Worm (Caenorhabditis elegans) whole organism, L2 larva: ENCODE data around the gene F11C1.1.

Source experiments
- C34F6.9 ChIP-seq: fragments of 150-350 bp; optimal IDR thresholded peaks from 2 replicates; lab custom pipeline; 2014; ENCODE audit warnings: missing biosample characterization, missing genetic modification characterization
- F13H6.1 ChIP-seq: sonication (generic microtip); optimal IDR thresholded peaks from 2 replicates; lab custom pipeline; 2016; ENCODE audit warnings: missing genetic modification characterization, missing compliant biosample characterization
- R02D3.7 ChIP-seq: fragments of 150-350 bp; optimal IDR thresholded peaks from 2 replicates; lab custom pipeline; 2014; ENCODE audit warnings: missing biosample characterization, missing genetic modification characterization
- Y55F3AM.14 ChIP-seq: fragments of 200-800 bp; sonication (Bioruptor generic); optimal IDR thresholded peaks from 2 replicates; lab custom pipeline; 2018; ENCODE audit warnings: mild to moderate bottlenecking, missing genetic modification characterization, missing compliant biosample characterization
- ZK546.5 ChIP-seq: sonication (generic microtip); optimal IDR thresholded peaks from 2 replicates; lab custom pipeline; 2017; ENCODE audit warnings: missing biosample characterization, missing genetic modification characterization
- alr-1 ChIP-seq: fragments of 150-350 bp; optimal IDR thresholded peaks from 2 replicates; lab custom pipeline; 2014; ENCODE audit warnings: missing biosample characterization, missing genetic modification characterization
- aly-2 ChIP-seq: fragments of 150-350 bp; optimal IDR thresholded peaks from 2 replicates; lab custom pipeline; 2014; ENCODE audit warnings: missing biosample characterization, missing genetic modification characterization
- ama-1 ChIP-seq: fragments of 150-350 bp; optimal IDR thresholded peaks from 2 replicates; lab custom pipeline; 2018; ENCODE audit warnings: inconsistent platforms
- blmp-1 ChIP-seq: sonication (generic microtip); optimal IDR thresholded peaks from 2 replicates; lab custom pipeline; 2017; ENCODE audit warnings: missing genetic modification characterization, mild to moderate bottlenecking, missing compliant biosample characterization, antibody characterized with exemption, moderate library complexity; ENCODE audit not compliant: insufficient read depth
- ceh-16 ChIP-seq: fragments of 150-350 bp; optimal IDR thresholded peaks from 2 replicates; lab custom pipeline; 2014; ENCODE audit warnings: missing biosample characterization, missing genetic modification characterization
- ceh-82 ChIP-seq: fragments of 150-350 bp; optimal IDR thresholded peaks from 2 replicates; lab custom pipeline; 2014; ENCODE audit warnings: missing biosample characterization, missing genetic modification characterization
- crh-2 ChIP-seq: sonication (generic microtip); optimal IDR thresholded peaks from 2 replicates; lab custom pipeline; 2017; ENCODE audit warnings: missing biosample characterization, missing genetic modification characterization
- dmd-4 ChIP-seq: sonication (generic microtip); optimal IDR thresholded peaks from 2 replicates; lab custom pipeline; 2017; ENCODE audit warnings: missing biosample characterization, missing genetic modification characterization
- egl-27 ChIP-seq: sonication (generic microtip); optimal IDR thresholded peaks from 3 replicates; lab custom pipeline; 2017; ENCODE audit warnings: missing biosample characterization, missing genetic modification reagents, missing genetic modification characterization
- elt-1 ChIP-seq: fragments of 150-350 bp; optimal IDR thresholded peaks from 2 replicates; lab custom pipeline; 2014; ENCODE audit warnings: missing biosample characterization, missing genetic modification characterization
- elt-3 ChIP-seq: sonication (generic microtip); optimal IDR thresholded peaks from 2 replicates; lab custom pipeline; 2017; ENCODE audit warnings: missing biosample characterization, missing genetic modification characterization
- fos-1 ChIP-seq: fragments of 150-350 bp; optimal IDR thresholded peaks from 2 replicates; lab custom pipeline; 2014; ENCODE audit warnings: missing biosample characterization, missing genetic modification characterization
- gmeb-1 ChIP-seq: fragments of 150-350 bp; optimal IDR thresholded peaks from 2 replicates; lab custom pipeline; 2014; ENCODE audit warnings: missing biosample characterization, missing genetic modification characterization
- lin-11 ChIP-seq: fragments of 150-350 bp; sonication (generic microtip); optimal IDR thresholded peaks from 2 replicates; lab custom pipeline; 2014; ENCODE audit warnings: missing biosample characterization, missing genetic modification characterization, inconsistent platforms, mixed read lengths
- lin-13 ChIP-seq: fragments of 150-350 bp; optimal IDR thresholded peaks from 2 replicates; lab custom pipeline; 2014; ENCODE audit warnings: missing biosample characterization, missing genetic modification reagents, missing genetic modification characterization
- lin-39 ChIP-seq: fragments of 150-350 bp; optimal IDR thresholded peaks from 2 replicates; lab custom pipeline; 2014; ENCODE audit warnings: missing biosample characterization, missing genetic modification reagents, missing genetic modification characterization
- lsy-2 ChIP-seq, 2 experiments: fragments of 150-350 bp in 1 of 2; sonication (generic microtip) in 1 of 2; optimal IDR thresholded peaks; 2 replicates each; lab custom pipeline; 2014 to 2017; ENCODE audit warnings: missing biosample characterization in 2 of 2, missing genetic modification characterization in 2 of 2
- mab-5 ChIP-seq: fragments of 150-350 bp; optimal IDR thresholded peaks from 2 replicates; lab custom pipeline; 2014; ENCODE audit warnings: missing biosample characterization, missing genetic modification characterization
- mbf-1 ChIP-seq: sonication (generic microtip); optimal IDR thresholded peaks from 2 replicates; lab custom pipeline; 2017; ENCODE audit warnings: missing biosample characterization, missing genetic modification characterization
- mdl-1 ChIP-seq, 2 experiments: fragments of 150-350 bp in 1 of 2; sonication (generic microtip) in 1 of 2; optimal IDR thresholded peaks; 2 replicates each; lab custom pipeline; 2017; ENCODE audit warnings: missing biosample characterization in 2 of 2, missing genetic modification characterization in 2 of 2
- nhr-10 ChIP-seq: sonication (generic microtip); optimal IDR thresholded peaks from 2 replicates; lab custom pipeline; 2017; ENCODE audit warnings: missing biosample characterization, missing genetic modification characterization
- nhr-11 ChIP-seq: fragments of 150-350 bp; optimal IDR thresholded peaks from 2 replicates; lab custom pipeline; 2014; ENCODE audit warnings: missing biosample characterization, missing genetic modification characterization
- nhr-12 ChIP-seq: fragments of 150-350 bp; optimal IDR thresholded peaks from 2 replicates; lab custom pipeline; 2014; ENCODE audit warnings: missing biosample characterization, missing genetic modification characterization
- nhr-129 ChIP-seq: fragments of 150-350 bp; optimal IDR thresholded peaks from 2 replicates; lab custom pipeline; 2014; ENCODE audit warnings: missing biosample characterization, missing genetic modification characterization
- nhr-21 ChIP-seq: fragments of 150-350 bp; optimal IDR thresholded peaks from 2 replicates; lab custom pipeline; 2014; ENCODE audit warnings: missing biosample characterization, missing genetic modification characterization
- nhr-23 ChIP-seq: fragments of 150-350 bp; optimal IDR thresholded peaks from 2 replicates; lab custom pipeline; 2014; ENCODE audit warnings: missing biosample characterization, missing genetic modification reagents, missing genetic modification characterization
- nhr-237 ChIP-seq: fragments of 150-350 bp; optimal IDR thresholded peaks from 2 replicates; lab custom pipeline; 2014; ENCODE audit warnings: missing biosample characterization, missing genetic modification characterization
- nhr-25 ChIP-seq: fragments of 150-350 bp; sonication (generic microtip); optimal IDR thresholded peaks from 3 replicates; lab custom pipeline; 2014; ENCODE audit warnings: missing biosample characterization, missing genetic modification characterization
- nhr-6 ChIP-seq: fragments of 150-350 bp; optimal IDR thresholded peaks from 2 replicates; lab custom pipeline; 2014; ENCODE audit warnings: missing biosample characterization, missing genetic modification characterization
- nhr-77 ChIP-seq: fragments of 150-350 bp; optimal IDR thresholded peaks from 2 replicates; lab custom pipeline; 2014; ENCODE audit warnings: missing biosample characterization, missing genetic modification characterization
- peb-1 ChIP-seq: fragments of 150-350 bp; optimal IDR thresholded peaks from 2 replicates; lab custom pipeline; 2014; ENCODE audit warnings: missing biosample characterization, missing genetic modification characterization
- sem-4 ChIP-seq: fragments of 150-350 bp; optimal IDR thresholded peaks from 2 replicates; lab custom pipeline; 2014; ENCODE audit warnings: missing biosample characterization, missing genetic modification reagents, missing genetic modification characterization
- skn-1 ChIP-seq: sonication (generic microtip); optimal IDR thresholded peaks from 2 replicates; lab custom pipeline; 2017; ENCODE audit warnings: missing biosample characterization, missing genetic modification characterization
- sma-3 ChIP-seq: sonication (generic microtip); optimal IDR thresholded peaks from 2 replicates; lab custom pipeline; 2016; ENCODE audit warnings: missing genetic modification reagents, missing genetic modification characterization, missing compliant biosample characterization
- sma-9 ChIP-seq, 2 experiments: fragments of 150-350 bp in 1 of 2; sonication (generic microtip) in 1 of 2; optimal IDR thresholded peaks; 2 replicates each; lab custom pipeline; 2014 to 2016; ENCODE audit warnings: missing genetic modification characterization in 2 of 2, mild to moderate bottlenecking in 1 of 2, missing biosample characterization in 1 of 2, missing compliant biosample characterization in 1 of 2, missing genetic modification reagents in 1 of 2, moderate library complexity in 1 of 2
- snpc-4 ChIP-seq: fragments of 150-350 bp; optimal IDR thresholded peaks from 2 replicates; lab custom pipeline; 2014; ENCODE audit warnings: missing biosample characterization, missing genetic modification characterization
- unc-39 ChIP-seq: fragments of 150-350 bp; optimal IDR thresholded peaks from 2 replicates; lab custom pipeline; 2014; ENCODE audit warnings: missing biosample characterization, missing genetic modification characterization
- unc-55 ChIP-seq: fragments of 150-350 bp; sonication (generic microtip); optimal IDR thresholded peaks from 3 replicates; lab custom pipeline; 2014; ENCODE audit warnings: missing biosample characterization, missing genetic modification reagents, missing genetic modification characterization
- unc-62 ChIP-seq: fragments of 150-350 bp; optimal IDR thresholded peaks from 2 replicates; lab custom pipeline; 2014; ENCODE audit warnings: missing biosample characterization, missing genetic modification reagents, missing genetic modification characterization
- zag-1 ChIP-seq: fragments of 150-350 bp; optimal IDR thresholded peaks from 2 replicates; lab custom pipeline; 2014; ENCODE audit warnings: missing biosample characterization, missing genetic modification characterization
- ztf-1 ChIP-seq: fragments of 200-800 bp; sonication (Bioruptor generic); conservative IDR thresholded peaks from 2 replicates; pipeline ENCODE4 v1.3.6; 2022; ENCODE audit warnings: missing genetic modification characterization, missing compliant biosample characterization
- ztf-11 ChIP-seq: sonication (generic microtip); optimal IDR thresholded peaks from 2 replicates; lab custom pipeline; 2017; ENCODE audit warnings: missing biosample characterization, missing genetic modification characterization
- ztf-4 ChIP-seq: fragments of 150-350 bp; optimal IDR thresholded peaks from 2 replicates; lab custom pipeline; 2014; ENCODE audit warnings: missing biosample characterization, missing genetic modification characterization

F11C1.1 gene

DNA sequence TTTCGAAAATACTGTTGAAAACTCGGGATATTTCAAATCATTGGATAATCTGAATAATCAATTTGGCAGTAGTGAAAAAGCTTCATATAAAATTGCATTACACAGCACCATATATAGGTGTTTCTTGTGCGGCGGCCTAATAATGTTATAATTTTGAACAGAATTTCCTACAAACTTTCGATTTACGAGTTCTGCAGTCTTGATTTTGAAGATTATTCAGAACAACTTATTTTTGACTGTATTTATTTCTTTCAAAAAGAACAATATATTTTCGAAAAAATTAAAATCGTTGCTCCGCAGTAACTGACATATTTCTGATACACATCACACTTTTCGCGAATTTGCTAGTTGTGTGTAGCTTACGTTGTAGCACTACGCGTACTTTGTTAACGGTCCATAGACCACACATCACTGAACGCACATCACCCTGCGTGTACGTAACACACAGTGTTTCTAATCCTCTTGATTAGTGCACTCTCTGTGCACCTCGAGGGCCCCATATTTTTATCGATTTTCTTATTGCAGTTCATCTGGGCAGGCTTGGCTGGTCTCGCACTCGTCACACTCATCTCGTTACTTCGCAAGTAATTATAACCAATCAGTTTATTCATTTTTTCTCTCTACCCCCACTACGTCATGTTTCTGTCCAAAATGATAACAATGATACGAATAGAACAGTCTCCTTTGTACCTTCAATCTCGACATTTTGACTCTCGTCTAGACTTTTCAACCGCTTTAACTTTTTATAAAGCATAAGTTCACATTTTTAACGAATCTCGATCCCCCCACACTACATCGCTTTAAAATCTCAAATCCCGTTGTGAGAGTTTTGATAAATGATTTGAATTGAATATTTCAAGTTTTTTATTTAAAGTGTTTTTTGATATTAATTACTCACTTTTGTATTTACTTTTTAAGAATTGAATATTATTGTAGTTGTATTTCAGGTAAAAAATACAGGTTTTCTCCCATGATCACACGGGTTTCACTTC lies at the start of gene F11C1.1, which contains the start of gene vwa-8:
TSS of gene F11C1.1 (minus strand) at position 51 of the 992 bp plus-strand sequence.
TSS of gene vwa-8 (plus strand) at position 942 of the 992 bp plus-strand sequence.
- TF ChIP-seq sma-3 (GFP tag; lab: Kevin White, UChicago), result peak; percentile 30
- TF ChIP-seq mab-5 (tag; lab: Kevin White, UChicago), result no peak
- no peak for TF ChIP-seq egl-27
- no peak for TF ChIP-seq unc-55 (GFP tag; lab: Kevin White, UChicago)
- TF ChIP-seq nhr-12 (tag; lab: Kevin White, UChicago), result no peak
- TF ChIP-seq elt-3 (tag; lab: Kevin White, UChicago), result no peak
- no peak for TF ChIP-seq zag-1 (tag; lab: Kevin White, UChicago)
- TF ChIP-seq nhr-21 (tag; lab: Kevin White, UChicago), result peak; percentile 51
- TF ChIP-seq mdl-1 (tag; optimal IDR thresholded peaks at IDR 0.05; lab: Kevin White, UChicago), result no peak
- no peak for TF ChIP-seq ztf-11 (tag; lab: Kevin White, UChicago)
- TF ChIP-seq lin-39, result no peak
- no peak for TF ChIP-seq ztf-1
- TF ChIP-seq nhr-23, result no peak
- TF ChIP-seq nhr-129 (tag; lab: Kevin White, UChicago), result peak; percentile 80
- TF ChIP-seq unc-39 (tag; lab: Kevin White, UChicago), result no peak
- no peak for TF ChIP-seq nhr-6 (tag; lab: Kevin White, UChicago)
- TF ChIP-seq snpc-4 (tag; lab: Kevin White, UChicago), result no peak
- no peak for TF ChIP-seq sem-4
- TF ChIP-seq dmd-4, result no peak
- no peak for TF ChIP-seq nhr-237
- TF ChIP-seq nhr-11 (tag; lab: Kevin White, UChicago), result no peak
- no peak for TF ChIP-seq alr-1 (tag; lab: Kevin White, UChicago)
- TF ChIP-seq skn-1 (tag; lab: Kevin White, UChicago), result no peak
- no peak for TF ChIP-seq lin-11 (tag; lab: Kevin White, UChicago)
- TF ChIP-seq nhr-77, result no peak
- TF ChIP-seq nhr-25, result peak; percentile 69
- peak; percentile 43 for TF ChIP-seq lin-13 (GFP tag; lab: Kevin White, UChicago)
- no peak for TF ChIP-seq gmeb-1 (tag; lab: Kevin White, UChicago)
- TF ChIP-seq ztf-4 (tag; lab: Kevin White, UChicago), result no peak
- peak; percentile 80 for TF ChIP-seq sma-9 (GFP tag; optimal IDR thresholded peaks at IDR 0.05; lab: Kevin White, UChicago)
- TF ChIP-seq sma-9 (tag; optimal IDR thresholded peaks at IDR 0.05; lab: Kevin White, UChicago), result no peak
- no peak for TF ChIP-seq ceh-16 (tag; lab: Kevin White, UChicago)
- TF ChIP-seq nhr-10 (tag; lab: Kevin White, UChicago), result peak; percentile 63
- TF ChIP-seq ama-1 (lab: Kevin White, UChicago), result no peak
- peak; percentile 58 for TF ChIP-seq F13H6.1 (tag; lab: Kevin White, UChicago)
- TF ChIP-seq ceh-82 (tag; lab: Kevin White, UChicago), result no peak
- TF ChIP-seq C34F6.9 (tag; lab: Kevin White, UChicago), result peak; percentile 32
- TF ChIP-seq R02D3.7, result no peak
- no peak for TF ChIP-seq fos-1 (tag; lab: Kevin White, UChicago)
- TF ChIP-seq aly-2, result no peak
- TF ChIP-seq lsy-2 (tag; optimal IDR thresholded peaks at IDR 0.05; lab: Kevin White, UChicago), result peak in 1 of 2 experiments; percentile 43
- no peak for TF ChIP-seq ZK546.5 (tag; lab: Kevin White, UChicago)
- peak; percentile 50 for TF ChIP-seq crh-2 (tag; lab: Kevin White, UChicago)
- TF ChIP-seq Y55F3AM.14 (GFP tag; lab: Kevin White, UChicago), result no peak
- no peak for TF ChIP-seq blmp-1 (tag; lab: Kevin White, UChicago)
- TF ChIP-seq mbf-1 (tag; lab: Kevin White, UChicago), result no peak
- no peak for TF ChIP-seq elt-1 (tag; lab: Kevin White, UChicago)
- no peak for TF ChIP-seq unc-62
- no peak for TF ChIP-seq peb-1 (tag; lab: Kevin White, UChicago)
